Worm (Caenorhabditis elegans) whole organism, L3 larva: ENCODE results near the gene rde-1.

Experiments
- fkh-10 ChIP-seq: sonication (generic microtip); optimal IDR thresholded peaks from 2 replicates; lab custom pipeline; 2017; ENCODE audit warnings: missing biosample characterization, missing genetic modification reagents, missing genetic modification characterization
- fos-1 ChIP-seq: fragments of 150-350 bp; optimal IDR thresholded peaks from 2 replicates; lab custom pipeline; 2014; ENCODE audit warnings: missing biosample characterization, missing genetic modification characterization
- mdl-1 ChIP-seq: fragments of 150-350 bp; optimal IDR thresholded peaks from 2 replicates; lab custom pipeline; 2014; ENCODE audit warnings: missing biosample characterization, missing genetic modification characterization
- nfya-1 ChIP-seq: sonication (generic microtip); optimal IDR thresholded peaks from 2 replicates; lab custom pipeline; 2017; ENCODE audit warnings: missing genetic modification characterization, mild to moderate bottlenecking, missing compliant biosample characterization, antibody characterized with exemption, moderate library complexity; ENCODE audit not compliant: insufficient read depth
- nhr-77 ChIP-seq: fragments of 150-350 bp; optimal IDR thresholded peaks from 2 replicates; lab custom pipeline; 2014; ENCODE audit warnings: missing biosample characterization, missing genetic modification characterization

ce11 chrV:10018291-10018690 is 26.8 kb upstream of the rde-1 start:
- no peak for TF ChIP-seq nfya-1 (tag; lab: Kevin White, UChicago)
- no peak for TF ChIP-seq fos-1
- TF ChIP-seq nhr-77 (tag; lab: Kevin White, UChicago) = no peak
- no peak for TF ChIP-seq mdl-1 (tag; lab: Kevin White, UChicago)
- TF ChIP-seq fkh-10 (GFP tag; lab: Kevin White, UChicago) = no peak
